Worm (Caenorhabditis elegans) whole organism, L2 larva: ENCODE results near the gene gly-9.

Source experiments
- C34F6.9 ChIP-seq: fragments of 150-350 bp; optimal IDR thresholded peaks from 2 replicates; lab custom pipeline; 2014; ENCODE audit warnings: missing biosample characterization, missing genetic modification characterization
- F13H6.1 ChIP-seq: sonication (generic microtip); optimal IDR thresholded peaks from 2 replicates; lab custom pipeline; 2016; ENCODE audit warnings: missing genetic modification characterization, missing compliant biosample characterization
- R02D3.7 ChIP-seq: fragments of 150-350 bp; optimal IDR thresholded peaks from 2 replicates; lab custom pipeline; 2014; ENCODE audit warnings: missing biosample characterization, missing genetic modification characterization
- Y55F3AM.14 ChIP-seq: fragments of 200-800 bp; sonication (Bioruptor generic); optimal IDR thresholded peaks from 2 replicates; lab custom pipeline; 2018; ENCODE audit warnings: mild to moderate bottlenecking, missing genetic modification characterization, missing compliant biosample characterization
- alr-1 ChIP-seq: fragments of 150-350 bp; optimal IDR thresholded peaks from 2 replicates; lab custom pipeline; 2014; ENCODE audit warnings: missing biosample characterization, missing genetic modification characterization
- aly-2 ChIP-seq: fragments of 150-350 bp; optimal IDR thresholded peaks from 2 replicates; lab custom pipeline; 2014; ENCODE audit warnings: missing biosample characterization, missing genetic modification characterization
- ama-1 ChIP-seq: fragments of 150-350 bp; optimal IDR thresholded peaks from 2 replicates; lab custom pipeline; 2018; ENCODE audit warnings: inconsistent platforms
- blmp-1 ChIP-seq: sonication (generic microtip); optimal IDR thresholded peaks from 2 replicates; lab custom pipeline; 2017; ENCODE audit warnings: missing genetic modification characterization, mild to moderate bottlenecking, missing compliant biosample characterization, antibody characterized with exemption, moderate library complexity; ENCODE audit not compliant: insufficient read depth
- ceh-16 ChIP-seq: fragments of 150-350 bp; optimal IDR thresholded peaks from 2 replicates; lab custom pipeline; 2014; ENCODE audit warnings: missing biosample characterization, missing genetic modification characterization
- ceh-82 ChIP-seq: fragments of 150-350 bp; optimal IDR thresholded peaks from 2 replicates; lab custom pipeline; 2014; ENCODE audit warnings: missing biosample characterization, missing genetic modification characterization
- crh-2 ChIP-seq: sonication (generic microtip); optimal IDR thresholded peaks from 2 replicates; lab custom pipeline; 2017; ENCODE audit warnings: missing biosample characterization, missing genetic modification characterization
- dmd-4 ChIP-seq: sonication (generic microtip); optimal IDR thresholded peaks from 2 replicates; lab custom pipeline; 2017; ENCODE audit warnings: missing biosample characterization, missing genetic modification characterization
- egl-27 ChIP-seq: sonication (generic microtip); optimal IDR thresholded peaks from 3 replicates; lab custom pipeline; 2017; ENCODE audit warnings: missing biosample characterization, missing genetic modification reagents, missing genetic modification characterization
- elt-1 ChIP-seq: fragments of 150-350 bp; optimal IDR thresholded peaks from 2 replicates; lab custom pipeline; 2014; ENCODE audit warnings: missing biosample characterization, missing genetic modification characterization
- elt-3 ChIP-seq: sonication (generic microtip); optimal IDR thresholded peaks from 2 replicates; lab custom pipeline; 2017; ENCODE audit warnings: missing biosample characterization, missing genetic modification characterization
- fos-1 ChIP-seq: fragments of 150-350 bp; optimal IDR thresholded peaks from 2 replicates; lab custom pipeline; 2014; ENCODE audit warnings: missing biosample characterization, missing genetic modification characterization
- gmeb-1 ChIP-seq: fragments of 150-350 bp; optimal IDR thresholded peaks from 2 replicates; lab custom pipeline; 2014; ENCODE audit warnings: missing biosample characterization, missing genetic modification characterization
- lin-11 ChIP-seq: fragments of 150-350 bp; sonication (generic microtip); optimal IDR thresholded peaks from 2 replicates; lab custom pipeline; 2014; ENCODE audit warnings: missing biosample characterization, missing genetic modification characterization, inconsistent platforms, mixed read lengths
- lin-13 ChIP-seq: fragments of 150-350 bp; optimal IDR thresholded peaks from 2 replicates; lab custom pipeline; 2014; ENCODE audit warnings: missing biosample characterization, missing genetic modification reagents, missing genetic modification characterization
- lin-39 ChIP-seq: fragments of 150-350 bp; optimal IDR thresholded peaks from 2 replicates; lab custom pipeline; 2014; ENCODE audit warnings: missing biosample characterization, missing genetic modification reagents, missing genetic modification characterization
- lsy-2 ChIP-seq, 2 experiments: fragments of 150-350 bp in 1 of 2; sonication (generic microtip) in 1 of 2; optimal IDR thresholded peaks; 2 replicates each; lab custom pipeline; 2014 to 2017; ENCODE audit warnings: missing biosample characterization in 2 of 2, missing genetic modification characterization in 2 of 2
- mab-5 ChIP-seq: fragments of 150-350 bp; optimal IDR thresholded peaks from 2 replicates; lab custom pipeline; 2014; ENCODE audit warnings: missing biosample characterization, missing genetic modification characterization
- mdl-1 ChIP-seq, 2 experiments: fragments of 150-350 bp in 1 of 2; sonication (generic microtip) in 1 of 2; optimal IDR thresholded peaks; 2 replicates each; lab custom pipeline; 2017; ENCODE audit warnings: missing biosample characterization in 2 of 2, missing genetic modification characterization in 2 of 2
- nhr-10 ChIP-seq: sonication (generic microtip); optimal IDR thresholded peaks from 2 replicates; lab custom pipeline; 2017; ENCODE audit warnings: missing biosample characterization, missing genetic modification characterization
- nhr-11 ChIP-seq: fragments of 150-350 bp; optimal IDR thresholded peaks from 2 replicates; lab custom pipeline; 2014; ENCODE audit warnings: missing biosample characterization, missing genetic modification characterization
- nhr-12 ChIP-seq: fragments of 150-350 bp; optimal IDR thresholded peaks from 2 replicates; lab custom pipeline; 2014; ENCODE audit warnings: missing biosample characterization, missing genetic modification characterization
- nhr-129 ChIP-seq: fragments of 150-350 bp; optimal IDR thresholded peaks from 2 replicates; lab custom pipeline; 2014; ENCODE audit warnings: missing biosample characterization, missing genetic modification characterization
- nhr-21 ChIP-seq: fragments of 150-350 bp; optimal IDR thresholded peaks from 2 replicates; lab custom pipeline; 2014; ENCODE audit warnings: missing biosample characterization, missing genetic modification characterization
- nhr-23 ChIP-seq: fragments of 150-350 bp; optimal IDR thresholded peaks from 2 replicates; lab custom pipeline; 2014; ENCODE audit warnings: missing biosample characterization, missing genetic modification reagents, missing genetic modification characterization
- nhr-237 ChIP-seq: fragments of 150-350 bp; optimal IDR thresholded peaks from 2 replicates; lab custom pipeline; 2014; ENCODE audit warnings: missing biosample characterization, missing genetic modification characterization
- nhr-25 ChIP-seq: fragments of 150-350 bp; sonication (generic microtip); optimal IDR thresholded peaks from 3 replicates; lab custom pipeline; 2014; ENCODE audit warnings: missing biosample characterization, missing genetic modification characterization
- nhr-77 ChIP-seq: fragments of 150-350 bp; optimal IDR thresholded peaks from 2 replicates; lab custom pipeline; 2014; ENCODE audit warnings: missing biosample characterization, missing genetic modification characterization
- peb-1 ChIP-seq: fragments of 150-350 bp; optimal IDR thresholded peaks from 2 replicates; lab custom pipeline; 2014; ENCODE audit warnings: missing biosample characterization, missing genetic modification characterization
- sem-4 ChIP-seq: fragments of 150-350 bp; optimal IDR thresholded peaks from 2 replicates; lab custom pipeline; 2014; ENCODE audit warnings: missing biosample characterization, missing genetic modification reagents, missing genetic modification characterization
- skn-1 ChIP-seq: sonication (generic microtip); optimal IDR thresholded peaks from 2 replicates; lab custom pipeline; 2017; ENCODE audit warnings: missing biosample characterization, missing genetic modification characterization
- sma-3 ChIP-seq: sonication (generic microtip); optimal IDR thresholded peaks from 2 replicates; lab custom pipeline; 2016; ENCODE audit warnings: missing genetic modification reagents, missing genetic modification characterization, missing compliant biosample characterization
- sma-9 ChIP-seq, 2 experiments: fragments of 150-350 bp in 1 of 2; sonication (generic microtip) in 1 of 2; optimal IDR thresholded peaks; 2 replicates each; lab custom pipeline; 2014 to 2016; ENCODE audit warnings: missing genetic modification characterization in 2 of 2, mild to moderate bottlenecking in 1 of 2, missing biosample characterization in 1 of 2, missing compliant biosample characterization in 1 of 2, missing genetic modification reagents in 1 of 2, moderate library complexity in 1 of 2
- snpc-4 ChIP-seq: fragments of 150-350 bp; optimal IDR thresholded peaks from 2 replicates; lab custom pipeline; 2014; ENCODE audit warnings: missing biosample characterization, missing genetic modification characterization
- unc-39 ChIP-seq: fragments of 150-350 bp; optimal IDR thresholded peaks from 2 replicates; lab custom pipeline; 2014; ENCODE audit warnings: missing biosample characterization, missing genetic modification characterization
- unc-55 ChIP-seq: fragments of 150-350 bp; sonication (generic microtip); optimal IDR thresholded peaks from 3 replicates; lab custom pipeline; 2014; ENCODE audit warnings: missing biosample characterization, missing genetic modification reagents, missing genetic modification characterization
- unc-62 ChIP-seq: fragments of 150-350 bp; optimal IDR thresholded peaks from 2 replicates; lab custom pipeline; 2014; ENCODE audit warnings: missing biosample characterization, missing genetic modification reagents, missing genetic modification characterization
- zag-1 ChIP-seq: fragments of 150-350 bp; optimal IDR thresholded peaks from 2 replicates; lab custom pipeline; 2014; ENCODE audit warnings: missing biosample characterization, missing genetic modification characterization
- ztf-1 ChIP-seq: fragments of 200-800 bp; sonication (Bioruptor generic); conservative IDR thresholded peaks from 2 replicates; pipeline ENCODE4 v1.3.6; 2022; ENCODE audit warnings: missing genetic modification characterization, missing compliant biosample characterization
- ztf-11 ChIP-seq: sonication (generic microtip); optimal IDR thresholded peaks from 2 replicates; lab custom pipeline; 2017; ENCODE audit warnings: missing biosample characterization, missing genetic modification characterization

Gene gly-9

ce11 chrIII:11290554-11290953 is at the start of gene gly-9, which contains the start of the genes mib-1 and smc-3:
Gene gly-9, minus strand, starts transcription at chrIII:11290580.
Gene mib-1, minus strand, starts transcription at chrIII:11290676.
Gene smc-3, plus strand, starts transcription at chrIII:11290904.
- peak; percentile 15 for TF ChIP-seq snpc-4 (tag; lab: Kevin White, UChicago)
- TF ChIP-seq nhr-11: no peak
- peak; percentile 83 for TF ChIP-seq C34F6.9 (tag; lab: Kevin White, UChicago)
- TF ChIP-seq crh-2: peak; percentile 86
- TF ChIP-seq fos-1 (tag; lab: Kevin White, UChicago): peak; percentile 33
- peak; percentile 48 for TF ChIP-seq lin-11 (tag; lab: Kevin White, UChicago)
- TF ChIP-seq gmeb-1 (tag; lab: Kevin White, UChicago): peak; percentile 85
- no peak for TF ChIP-seq nhr-129 (tag; lab: Kevin White, UChicago)
- peak; percentile 75 for TF ChIP-seq unc-55
- no peak for TF ChIP-seq alr-1 (tag; lab: Kevin White, UChicago)
- TF ChIP-seq sma-3 (GFP tag; lab: Kevin White, UChicago): peak; percentile 76
- peak; percentile 48 to 75 for TF ChIP-seq lsy-2 (tag; optimal IDR thresholded peaks at IDR 0.05; lab: Kevin White, UChicago)
- peak; percentile 4 for TF ChIP-seq sem-4
- no peak for TF ChIP-seq lin-39
- TF ChIP-seq nhr-21 (tag; lab: Kevin White, UChicago): peak; percentile 13
- peak; percentile 60 for TF ChIP-seq nhr-25 (tag; lab: Kevin White, UChicago)
- peak; percentile 6 for TF ChIP-seq mab-5 (tag; lab: Kevin White, UChicago)
- peak; percentile 72 for TF ChIP-seq lin-13
- no peak for TF ChIP-seq ztf-1 (GFP tag; lab: Robert Waterston, UW)
- TF ChIP-seq F13H6.1 (tag; lab: Kevin White, UChicago): peak; percentile 70

DNA sequence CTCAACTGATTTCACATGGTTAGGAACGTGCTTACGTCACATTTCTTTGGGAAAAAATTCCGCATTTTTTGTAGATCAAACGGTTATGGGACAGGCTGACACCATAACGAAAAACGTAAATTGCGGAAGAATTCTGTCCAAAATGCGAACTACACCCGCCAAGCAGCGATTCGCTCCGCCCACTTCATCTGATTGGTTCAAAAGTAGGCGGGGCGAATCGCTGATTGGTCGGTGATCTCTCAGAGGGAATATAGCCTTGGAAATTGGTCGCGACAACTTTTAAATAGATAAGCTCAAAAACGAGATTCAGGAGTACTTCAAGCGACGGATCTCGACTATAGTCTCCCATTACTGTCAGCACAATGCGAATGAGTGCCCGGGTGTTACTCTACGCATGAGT is 47.2 kb upstream of the gly-9 start:
- TF ChIP-seq nhr-237 (tag; lab: Kevin White, UChicago) (no peak), elt-3 (tag; lab: Kevin White, UChicago) (no peak)

DNA sequence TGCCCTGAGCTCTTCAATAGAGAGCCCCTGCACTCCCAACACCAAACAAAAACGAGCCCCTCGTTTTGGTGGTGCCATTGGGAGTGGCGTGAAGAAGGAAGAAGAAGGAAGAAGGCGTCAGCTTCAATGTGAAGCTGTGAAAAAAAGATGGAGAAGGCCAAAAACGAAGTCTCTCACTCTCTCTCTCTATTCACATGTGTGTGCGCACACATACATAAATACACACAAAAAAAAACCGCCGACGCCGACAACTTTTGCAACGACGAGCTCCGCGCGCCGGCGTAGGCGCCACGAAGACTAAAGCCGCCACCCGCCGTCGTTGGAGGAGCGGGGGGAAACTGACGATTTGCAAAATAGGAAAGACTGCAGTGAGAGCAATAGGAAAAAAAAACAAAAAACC is 45.7 kb upstream of the gly-9 start:
- TF ChIP-seq Y55F3AM.14: peak; percentile 22
- no peak for TF ChIP-seq ama-1
- peak in 1 of 2 experiments; percentile 25 for TF ChIP-seq lsy-2 (tag; optimal IDR thresholded peaks at IDR 0.05; lab: Kevin White, UChicago)
- TF ChIP-seq C34F6.9 (tag; lab: Kevin White, UChicago): peak; percentile 25
- TF ChIP-seq snpc-4 (tag; lab: Kevin White, UChicago): no peak
- no peak for TF ChIP-seq lin-11 (tag; lab: Kevin White, UChicago)
- peak; percentile 60 for TF ChIP-seq unc-55
- no peak for TF ChIP-seq skn-1

ce11 chrIII:11334346-11334745 is 44.0 kb upstream of the gly-9 start:
- TF ChIP-seq sma-3 (GFP tag; lab: Kevin White, UChicago): no peak
- no peak for TF ChIP-seq ztf-11 (tag; lab: Kevin White, UChicago)
- TF ChIP-seq ama-1: no peak
- TF ChIP-seq nhr-12 (tag; lab: Kevin White, UChicago): no peak
- no peak for TF ChIP-seq nhr-25 (tag; lab: Kevin White, UChicago)
- peak; percentile 23 for TF ChIP-seq F13H6.1 (tag; lab: Kevin White, UChicago)
- TF ChIP-seq blmp-1: no peak
- TF ChIP-seq crh-2: peak; percentile 18
- TF ChIP-seq mab-5 (tag; lab: Kevin White, UChicago): no peak
- no peak for TF ChIP-seq elt-1 (tag; lab: Kevin White, UChicago)
- TF ChIP-seq nhr-237 (tag; lab: Kevin White, UChicago): no peak
- peak; percentile 53 for TF ChIP-seq nhr-129 (tag; lab: Kevin White, UChicago)
- no peak for TF ChIP-seq unc-62 (GFP tag; lab: Kevin White, UChicago)
- TF ChIP-seq mdl-1 (tag; optimal IDR thresholded peaks at IDR 0.05; lab: Kevin White, UChicago): peak in 1 of 2 experiments; percentile 6
- TF ChIP-seq zag-1 (tag; lab: Kevin White, UChicago): peak; percentile 43
- TF ChIP-seq aly-2 (tag; lab: Kevin White, UChicago): no peak
- no peak for TF ChIP-seq skn-1
- no peak for TF ChIP-seq ceh-16
- TF ChIP-seq lsy-2 (tag; optimal IDR thresholded peaks at IDR 0.05; lab: Kevin White, UChicago): peak in 1 of 2 experiments; percentile 53
- TF ChIP-seq gmeb-1 (tag; lab: Kevin White, UChicago): no peak
- no peak for TF ChIP-seq ceh-82 (tag; lab: Kevin White, UChicago)
- no peak for TF ChIP-seq nhr-21 (tag; lab: Kevin White, UChicago)
- no peak for TF ChIP-seq peb-1 (tag; lab: Kevin White, UChicago)
- no peak for TF ChIP-seq nhr-10 (tag; lab: Kevin White, UChicago)
- TF ChIP-seq sma-9 (GFP tag; optimal IDR thresholded peaks at IDR 0.05; lab: Kevin White, UChicago): no peak
- TF ChIP-seq sma-9 (tag; optimal IDR thresholded peaks at IDR 0.05; lab: Kevin White, UChicago): no peak
- peak; percentile 75 for TF ChIP-seq unc-55
- TF ChIP-seq nhr-77 (tag; lab: Kevin White, UChicago): no peak
- TF ChIP-seq lin-11 (tag; lab: Kevin White, UChicago): no peak
- TF ChIP-seq ztf-1 (GFP tag; lab: Robert Waterston, UW): no peak
- TF ChIP-seq alr-1 (tag; lab: Kevin White, UChicago): no peak
- TF ChIP-seq dmd-4 (tag; lab: Kevin White, UChicago): no peak
- no peak for TF ChIP-seq Y55F3AM.14
- TF ChIP-seq snpc-4 (tag; lab: Kevin White, UChicago): no peak
- no peak for TF ChIP-seq lin-39
- no peak for TF ChIP-seq R02D3.7 (tag; lab: Kevin White, UChicago)
- TF ChIP-seq egl-27 (tag; lab: Kevin White, UChicago): no peak
- no peak for TF ChIP-seq nhr-23 (tag; lab: Kevin White, UChicago)
- peak; percentile 57 for TF ChIP-seq sem-4
- TF ChIP-seq unc-39 (tag; lab: Kevin White, UChicago): no peak
